Worm (Caenorhabditis elegans) whole organism, young adult: Measurements from ENCODE around the gene col-158.
A peak's percentile ranks its signal among the peaks of the same experiment; 100 is the strongest.
"Not testable (repeated sequence)": the region's sequence is repeated elsewhere in the genome, so short reads cannot be mapped to it uniquely, and the experiment has no call there.

ENCODE experiments used
- B0261.1 ChIP-seq: sonication (generic microtip); optimal IDR thresholded peaks from 2 replicates; lab custom pipeline; 2016; ENCODE audit warnings: mild to moderate bottlenecking, missing genetic modification characterization, moderate library complexity, missing compliant biosample characterization
- B0336.3 ChIP-seq: fragments of 200-800 bp; sonication (Bioruptor generic); IDR thresholded peaks from 2 replicates; pipeline ENCODE4 v1.3.6; 2022; ENCODE audit warnings: missing genetic modification characterization, missing compliant biosample characterization
- C06A6.2 ChIP-seq: fragments of 200-800 bp; sonication (Bioruptor generic); conservative IDR thresholded peaks from 2 replicates; pipeline ENCODE4 v1.3.6; 2022; ENCODE audit warnings: missing genetic modification characterization, missing compliant biosample characterization
- F10E7.11 ChIP-seq: sonication (generic microtip); optimal IDR thresholded peaks from 2 replicates; lab custom pipeline; 2017; ENCODE audit warnings: mild to moderate bottlenecking, missing genetic modification characterization, moderate library complexity, missing compliant biosample characterization
- F33H1.4 ChIP-seq: fragments of 200-800 bp; sonication (Bioruptor generic); IDR thresholded peaks from 2 replicates; pipeline ENCODE4 v1.3.6; 2022; ENCODE audit warnings: missing genetic modification reagents, missing genetic modification characterization, missing compliant biosample characterization
- F37B4.10 ChIP-seq: fragments of 200-800 bp; sonication (Bioruptor generic); IDR thresholded peaks from 2 replicates; pipeline ENCODE4 v1.3.6; 2022; ENCODE audit warnings: missing genetic modification characterization, missing compliant biosample characterization
- F57C9.4 ChIP-seq: sonication (generic microtip); optimal IDR thresholded peaks from 2 replicates; lab custom pipeline; 2017; ENCODE audit warnings: mild to moderate bottlenecking, missing genetic modification characterization, missing compliant biosample characterization
- K11D2.4 ChIP-seq: fragments of 200-800 bp; sonication (Bioruptor generic); IDR thresholded peaks from 2 replicates; pipeline ENCODE4 v1.3.6; 2022; ENCODE audit warnings: missing genetic modification reagents, missing genetic modification characterization, missing compliant biosample characterization
- T07F8.4 ChIP-seq: sonication (generic microtip); optimal IDR thresholded peaks from 2 replicates; lab custom pipeline; 2016; ENCODE audit warnings: mild to moderate bottlenecking, missing genetic modification characterization, moderate library complexity, missing compliant biosample characterization
- Y53G8AR.9 ChIP-seq: fragments of 200-800 bp; sonication (Bioruptor generic); conservative IDR thresholded peaks from 2 replicates; pipeline ENCODE4 v1.3.6; 2022; ENCODE audit warnings: missing genetic modification reagents, missing genetic modification characterization, missing compliant biosample characterization
- ZK185.1 ChIP-seq: sonication (generic microtip); optimal IDR thresholded peaks from 2 replicates; lab custom pipeline; 2016; ENCODE audit warnings: mild to moderate bottlenecking, missing genetic modification characterization, missing compliant biosample characterization; ENCODE audit not compliant: poor library complexity, severe bottlenecking
- ama-1 ChIP-seq, 3 experiments: fragments of 150-350 bp in 1 of 3; sonication (generic microtip) in 2 of 3; optimal IDR thresholded peaks; 2 replicates each; lab custom pipeline; 2014 to 2018; ENCODE audit warnings: missing biosample characterization in 2 of 3, missing genetic modification characterization in 2 of 3, missing genetic modification reagents in 2 of 3
- atf-7 ChIP-seq: sonication (generic microtip); optimal IDR thresholded peaks from 2 replicates; lab custom pipeline; 2017; ENCODE audit warnings: mild to moderate bottlenecking, missing genetic modification characterization, missing compliant biosample characterization
- attf-6 ChIP-seq: fragments of 200-800 bp; sonication (Bioruptor generic); IDR thresholded peaks from 2 replicates; pipeline ENCODE4 v1.3.6; 2022; ENCODE audit warnings: missing genetic modification reagents, missing genetic modification characterization, missing compliant biosample characterization
- bed-1 ChIP-seq: fragments of 200-800 bp; sonication (Bioruptor generic); IDR thresholded peaks from 2 replicates; pipeline ENCODE4 v1.3.6; 2022; ENCODE audit warnings: missing genetic modification reagents, missing genetic modification characterization, missing compliant biosample characterization
- bed-2 ChIP-seq: fragments of 200-800 bp; sonication (Bioruptor generic); IDR thresholded peaks from 2 replicates; pipeline ENCODE4 v1.3.6; 2022; ENCODE audit warnings: missing genetic modification reagents, missing genetic modification characterization, missing compliant biosample characterization
- ccch-3 ChIP-seq: fragments of 200-800 bp; sonication (Bioruptor generic); optimal IDR thresholded peaks from 2 replicates; lab custom pipeline; 2018; ENCODE audit warnings: mild to moderate bottlenecking, missing genetic modification characterization, missing compliant biosample characterization
- cebp-1 ChIP-seq, 2 experiments: fragments of 200-800 bp in 1 of 2; sonication (Bioruptor generic) in 1 of 2; sonication (generic microtip) in 1 of 2; IDR thresholded peaks in 1 of 2; optimal IDR thresholded peaks in 1 of 2; 2 replicates each; pipeline versions ENCODE4 v1.3.6 to Lab custom; 2017 to 2022; ENCODE audit warnings: missing compliant biosample characterization in 2 of 2, missing genetic modification characterization in 2 of 2, mild to moderate bottlenecking in 1 of 2, missing genetic modification reagents in 1 of 2, moderate library complexity in 1 of 2
- cebp-2 ChIP-seq: fragments of 200-800 bp; sonication (Bioruptor generic); IDR thresholded peaks from 2 replicates; pipeline ENCODE4 v1.3.6; 2022; ENCODE audit warnings: missing genetic modification characterization, missing compliant biosample characterization
- ceh-58 ChIP-seq: fragments of 200-800 bp; sonication (Bioruptor generic); IDR thresholded peaks from 2 replicates; pipeline ENCODE4 v1.3.6; 2022; ENCODE audit warnings: missing genetic modification characterization, missing compliant biosample characterization
- ceh-91 ChIP-seq: fragments of 200-800 bp; sonication (Bioruptor generic); IDR thresholded peaks from 2 replicates; pipeline ENCODE4 v1.3.6; 2022; ENCODE audit warnings: missing genetic modification reagents, missing genetic modification characterization, missing compliant biosample characterization
- die-1 ChIP-seq: sonication (generic microtip); optimal IDR thresholded peaks from 2 replicates; lab custom pipeline; 2016; ENCODE audit warnings: missing genotype, mild to moderate bottlenecking, missing genetic modification characterization, missing compliant biosample characterization
- efl-1 ChIP-seq: fragments of 150-350 bp; optimal IDR thresholded peaks from 2 replicates; lab custom pipeline; 2014; ENCODE audit warnings: missing biosample characterization, missing genetic modification reagents, missing genetic modification characterization
- egrh-3 ChIP-seq: fragments of 200-800 bp; sonication (Bioruptor generic); IDR thresholded peaks from 2 replicates; pipeline ENCODE4 v1.3.6; 2022; ENCODE audit warnings: missing genetic modification reagents, missing genetic modification characterization, missing compliant biosample characterization
- gei-17 ChIP-seq: fragments of 200-800 bp; sonication (Bioruptor generic); optimal IDR thresholded peaks from 2 replicates; lab custom pipeline; 2018; ENCODE audit warnings: mild to moderate bottlenecking, missing genetic modification characterization, missing compliant biosample characterization
- hlh-26 ChIP-seq: fragments of 200-800 bp; sonication (Bioruptor generic); conservative IDR thresholded peaks from 2 replicates; pipeline ENCODE4 v1.3.6; 2022; ENCODE audit warnings: missing genetic modification reagents, missing genetic modification characterization, missing compliant biosample characterization
- let-607 ChIP-seq, 2 experiments: fragments of 200-800 bp in 1 of 2; sonication (Bioruptor generic) in 1 of 2; sonication (generic microtip) in 1 of 2; optimal IDR thresholded peaks; 2 replicates each; lab custom pipeline; 2016 to 2018; ENCODE audit warnings: mild to moderate bottlenecking in 2 of 2, missing compliant biosample characterization in 2 of 2, missing genetic modification characterization in 2 of 2, moderate library complexity in 2 of 2, missing genotype in 1 of 2
- lin-26 ChIP-seq: fragments of 200-800 bp; sonication (Bioruptor generic); IDR thresholded peaks from 2 replicates; pipeline ENCODE4 v1.3.6; 2022; ENCODE audit warnings: missing genetic modification reagents, missing genetic modification characterization, missing compliant biosample characterization
- lsl-1 ChIP-seq: fragments of 200-800 bp; sonication (Bioruptor generic); optimal IDR thresholded peaks from 2 replicates; lab custom pipeline; 2018; ENCODE audit warnings: mild to moderate bottlenecking, missing genetic modification characterization, moderate library complexity, missing compliant biosample characterization
- madf-10 ChIP-seq: sonication (generic microtip); optimal IDR thresholded peaks from 2 replicates; lab custom pipeline; 2016; ENCODE audit warnings: mild to moderate bottlenecking, missing genetic modification characterization, missing compliant biosample characterization
- madf-3 ChIP-seq: fragments of 200-800 bp; sonication (Bioruptor generic); IDR thresholded peaks from 2 replicates; pipeline ENCODE4 v1.3.6; 2022; ENCODE audit warnings: missing genetic modification reagents, missing genetic modification characterization, missing compliant biosample characterization
- madf-8 ChIP-seq: fragments of 200-800 bp; sonication (Bioruptor generic); conservative IDR thresholded peaks from 2 replicates; pipeline ENCODE4 v1.3.6; 2022; ENCODE audit warnings: missing genetic modification reagents, missing genetic modification characterization, missing compliant biosample characterization
- mes-4 ChIP-seq: sonication (generic microtip); optimal IDR thresholded peaks from 2 replicates; lab custom pipeline; 2016; ENCODE audit warnings: missing genotype, missing genetic modification characterization, missing compliant biosample characterization
- nfya-1 ChIP-seq: sonication (generic microtip); optimal IDR thresholded peaks from 2 replicates; lab custom pipeline; 2017; ENCODE audit warnings: antibody characterized with exemption, missing compliant biosample characterization, missing genetic modification characterization, borderline replicate concordance; ENCODE audit not compliant: insufficient read depth
- nfyb-1 ChIP-seq: fragments of 200-800 bp; sonication (Bioruptor generic); IDR thresholded peaks from 2 replicates; pipeline ENCODE4 v1.3.6; 2022; ENCODE audit warnings: missing genetic modification reagents, missing genetic modification characterization, missing compliant biosample characterization
- nhr-80 ChIP-seq: sonication (generic microtip); optimal IDR thresholded peaks from 2 replicates; lab custom pipeline; 2016; ENCODE audit warnings: missing genetic modification characterization, missing compliant biosample characterization
- pbrm-1 ChIP-seq: fragments of 200-800 bp; sonication (Bioruptor generic); IDR thresholded peaks from 2 replicates; pipeline ENCODE4 v1.3.6; 2022; ENCODE audit warnings: missing genetic modification reagents, missing genetic modification characterization, missing compliant biosample characterization
- pha-4 ChIP-seq: fragments of 150-350 bp; sonication (generic microtip); optimal IDR thresholded peaks from 2 replicates; lab custom pipeline; 2014; ENCODE audit warnings: missing biosample characterization, missing genetic modification reagents, missing genetic modification characterization
- rcor-1 ChIP-seq: fragments of 200-800 bp; sonication (Bioruptor generic); IDR thresholded peaks from 2 replicates; pipeline ENCODE4 v1.3.6; 2022; ENCODE audit warnings: missing genetic modification reagents, missing genetic modification characterization, missing compliant biosample characterization
- snpc-4 ChIP-seq, 5 experiments: fragments of 150-350 bp in 1 of 5; sonication (generic microtip) in 4 of 5; optimal IDR thresholded peaks; 2 replicates each; lab custom pipeline; 2014 to 2018; ENCODE audit warnings: missing genetic modification characterization in 5 of 5, missing biosample characterization in 3 of 5, antibody characterized with exemption in 2 of 5, mild to moderate bottlenecking in 2 of 5, missing compliant biosample characterization in 2 of 5, missing genotype in 2 of 5, moderate library complexity in 2 of 5, missing genetic modification reagents in 1 of 5
- somi-1 ChIP-seq: fragments of 200-800 bp; sonication (Bioruptor generic); optimal IDR thresholded peaks from 2 replicates; lab custom pipeline; 2018; ENCODE audit warnings: mild to moderate bottlenecking, missing genetic modification characterization, missing compliant biosample characterization
- xnd-1 ChIP-seq: sonication (generic microtip); optimal IDR thresholded peaks from 2 replicates; lab custom pipeline; 2016; ENCODE audit warnings: missing genotype, missing genetic modification reagents, missing genetic modification characterization, missing compliant biosample characterization
- ztf-18 ChIP-seq: sonication (generic microtip); optimal IDR thresholded peaks from 2 replicates; lab custom pipeline; 2016; ENCODE audit warnings: missing genotype, mild to moderate bottlenecking, missing genetic modification characterization, missing compliant biosample characterization

The col-158 gene

ce11 chrV:11822461-11822939 is 6.9 kb upstream of the col-158 start, which contains the start of gene pyc-1 (continued):
- TF ChIP-seq nfyb-1 (GFP tag; lab: Robert Waterston, UW) (no peak), ZK185.1 (tag; lab: Kevin White, UChicago) (no peak), ceh-91 (GFP tag; lab: Robert Waterston, UW) (no peak), bed-2 (GFP tag; lab: Robert Waterston, UW) (no peak), nfya-1 (tag; lab: Kevin White, UChicago) (no peak), atf-7 (tag; lab: Kevin White, UChicago) (no peak), cebp-1 (GFP tag; IDR thresholded peaks at IDR 0.05; lab: Robert Waterston, UW) (no peak), cebp-1 (tag; optimal IDR thresholded peaks at IDR 0.05; lab: Kevin White, UChicago) (peak; percentile 2), nhr-80 (tag; lab: Kevin White, UChicago) (peak; percentile 32), F37B4.10 (GFP tag; lab: Robert Waterston, UW) (no peak), ccch-3 (GFP tag; lab: Kevin White, UChicago) (no peak), bed-1 (no peak), madf-3 (GFP tag; lab: Robert Waterston, UW) (no peak), ztf-18 (tag; lab: Kevin White, UChicago) (no peak), Y53G8AR.9 (GFP tag; lab: Robert Waterston, UW) (no peak), T07F8.4 (no peak), madf-10 (tag; lab: Kevin White, UChicago) (no peak), attf-6 (GFP tag; lab: Robert Waterston, UW) (no peak), snpc-4 (GFP tag; optimal IDR thresholded peaks at IDR 0.05; lab: Kevin White, UChicago) (no peak), snpc-4 (tag; optimal IDR thresholded peaks at IDR 0.05; lab: Kevin White, UChicago) (peak in 2 of 4 experiments; percentile 2 to 28), lin-26 (GFP tag; lab: Robert Waterston, UW) (0 out of 2 replicates have a peak, but pooled peaks have one; percentile 34), B0336.3 (no peak; the same call in 1 of the 2 replicates), efl-1 (GFP tag; lab: Kevin White, UChicago) (no peak), madf-8 (GFP tag; lab: Robert Waterston, UW) (no peak), somi-1 (GFP tag; lab: Kevin White, UChicago) (peak; percentile 6), C06A6.2 (GFP tag; lab: Robert Waterston, UW) (no peak), rcor-1 (GFP tag; lab: Robert Waterston, UW) (no peak), pha-4 (tag; lab: Kevin White, UChicago) (peak; percentile 55), gei-17 (GFP tag; lab: Kevin White, UChicago) (no peak), ama-1 (optimal IDR thresholded peaks at IDR 0.05; lab: Kevin White, UChicago) (peak; percentile 7), ama-1 (GFP tag; optimal IDR thresholded peaks at IDR 0.05; lab: Kevin White, UChicago) (no peak), lsl-1 (GFP tag; lab: Kevin White, UChicago) (no peak)

- TF ChIP-seq K11D2.4 (GFP tag; lab: Robert Waterston, UW) = 0 out of 2 replicates have a peak, but pooled peaks have one; percentile 28
- peak; percentile 45 for TF ChIP-seq ama-1 (optimal IDR thresholded peaks at IDR 0.05; lab: Kevin White, UChicago)
- not testable (repeated sequence) for TF ChIP-seq ama-1 (GFP tag; optimal IDR thresholded peaks at IDR 0.05; lab: Kevin White, UChicago)
- TF ChIP-seq nfyb-1 (GFP tag; lab: Robert Waterston, UW) = peak; percentile 72
Measured at ce11 chrV:11823125-11823833, 6.1 kb upstream of the col-158 start.

- no peak for TF ChIP-seq pbrm-1 (GFP tag; lab: Robert Waterston, UW)
- TF ChIP-seq cebp-2 (GFP tag; lab: Robert Waterston, UW) = no peak
- TF ChIP-seq F33H1.4 (GFP tag; lab: Robert Waterston, UW) = no peak
- no peak for TF ChIP-seq ceh-58 (GFP tag; lab: Robert Waterston, UW)
- peak in 1 of 2 experiments; percentile 50 for TF ChIP-seq let-607 (tag; optimal IDR thresholded peaks at IDR 0.05; lab: Kevin White, UChicago)
- TF ChIP-seq B0261.1 (tag; lab: Kevin White, UChicago) = no peak
- TF ChIP-seq mes-4 = no peak
- no peak for TF ChIP-seq egrh-3 (GFP tag; lab: Robert Waterston, UW)
- TF ChIP-seq die-1 (tag; lab: Kevin White, UChicago) = no peak
- TF ChIP-seq xnd-1 (tag; lab: Kevin White, UChicago) = no peak
- TF ChIP-seq T07F8.4 = no peak
- TF ChIP-seq F10E7.11 (tag; lab: Kevin White, UChicago) = no peak
- no peak for TF ChIP-seq F57C9.4 (tag; lab: Kevin White, UChicago)
- TF ChIP-seq lin-26 (GFP tag; lab: Robert Waterston, UW) = 0 out of 2 replicates have a peak, but pooled peaks have one; percentile 17
- TF ChIP-seq hlh-26 (GFP tag; lab: Robert Waterston, UW) = no peak
Measured at ce11 chrV:11823978-11824377, 5.4 kb upstream of the col-158 start.
